Fruit fly (Drosophila melanogaster) whole organism, embryonic: ENCODE results near the gene Pex5.

Source experiments
- CG12155 ChIP-seq: fragments of 200-800 bp; sonication (Bioruptor generic); optimal IDR thresholded peaks from 3 replicates; lab custom pipeline; 2016; ENCODE audit warnings: missing biosample characterization, missing genetic modification characterization
- CG12659 ChIP-seq: fragments of 200-800 bp; sonication (Bioruptor generic); optimal IDR thresholded peaks from 3 replicates; lab custom pipeline; 2017; ENCODE audit warnings: mild to moderate bottlenecking, missing biosample characterization, missing genetic modification reagents, missing genetic modification characterization
- CG14965 ChIP-seq: fragments of 200-800 bp; sonication (Bioruptor generic); optimal IDR thresholded peaks from 2 replicates; lab custom pipeline; 2016; ENCODE audit warnings: missing biosample characterization, missing genetic modification characterization, borderline replicate concordance
- CG18011 ChIP-seq: fragments of 200-800 bp; sonication (Bioruptor generic); optimal IDR thresholded peaks from 2 replicates; lab custom pipeline; 2017; ENCODE audit warnings: missing biosample characterization, missing genetic modification characterization, mild to moderate bottlenecking, moderate library complexity, missing genotype
- CG18619 ChIP-seq: fragments of 200-800 bp; sonication (Bioruptor generic); optimal IDR thresholded peaks from 3 replicates; lab custom pipeline; 2017; ENCODE audit warnings: missing biosample characterization, mild to moderate bottlenecking, missing genetic modification characterization
- CG2199 ChIP-seq: fragments of 200-800 bp; sonication (Bioruptor generic); IDR thresholded peaks from 3 replicates; pipeline ENCODE4 v1.3.6; 2022; ENCODE audit warnings: missing biosample characterization, missing genetic modification characterization
- CG32767 ChIP-seq: fragments of 200-800 bp; sonication (Bioruptor generic); IDR thresholded peaks from 2 replicates; pipeline ENCODE4 v1.3.6; 2022; ENCODE audit warnings: missing biosample characterization, missing genetic modification characterization
- CG4730 ChIP-seq: fragments of 200-800 bp; sonication (Bioruptor generic); IDR thresholded peaks from 2 replicates; pipeline ENCODE4 v1.3.6; 2022; ENCODE audit warnings: missing biosample characterization, missing genetic modification characterization
- CG5953 ChIP-seq: fragments of 200-800 bp; sonication (Bioruptor generic); IDR thresholded peaks from 2 replicates; pipeline ENCODE4 v1.3.6; 2022; ENCODE audit warnings: missing biosample characterization, missing genetic modification characterization
- CG6254 ChIP-seq: fragments of 200-800 bp; sonication (Bioruptor generic); optimal IDR thresholded peaks from 3 replicates; lab custom pipeline; 2017; ENCODE audit warnings: mild to moderate bottlenecking, missing biosample characterization, missing genetic modification reagents, missing genetic modification characterization
- CG6791 ChIP-seq: fragments of 200-800 bp; sonication (Bioruptor generic); IDR thresholded peaks from 3 replicates; pipeline ENCODE4 v1.3.6; 2022; ENCODE audit warnings: missing biosample characterization, missing genetic modification characterization; ENCODE audit not compliant: partially characterized antibody
- CG8089 ChIP-seq: fragments of 200-800 bp; sonication (Bioruptor generic); optimal IDR thresholded peaks from 3 replicates; lab custom pipeline; 2016; ENCODE audit warnings: missing biosample characterization, missing genetic modification characterization
- CG8478 ChIP-seq: fragments of >200 bp; optimal IDR thresholded peaks from 2 replicates; lab custom pipeline; 2018
- CG8944 ChIP-seq: fragments of 200-800 bp; sonication (Bioruptor generic); optimal IDR thresholded peaks from 3 replicates; lab custom pipeline; 2016; ENCODE audit warnings: missing biosample characterization, missing genetic modification characterization
- CTCF ChIP-seq: fragments of 200-800 bp; sonication (Bioruptor generic); optimal IDR thresholded peaks from 2 replicates; lab custom pipeline; 2017; ENCODE audit warnings: missing biosample characterization, mild to moderate bottlenecking, missing genetic modification characterization, moderate library complexity
- Chrac-16 ChIP-seq: fragments of 200-800 bp; sonication (Bioruptor generic); optimal IDR thresholded peaks from 3 replicates; lab custom pipeline; 2016; ENCODE audit warnings: missing biosample characterization, missing genetic modification characterization
- CkIIα-i1 ChIP-seq: fragments of 200-800 bp; sonication (Bioruptor generic); IDR thresholded peaks from 2 replicates; pipeline ENCODE4 v1.3.6; 2022; ENCODE audit warnings: missing biosample characterization, missing genetic modification characterization
- Dp ChIP-seq: fragments of 200-800 bp; sonication (Bioruptor generic); optimal IDR thresholded peaks from 2 replicates; lab custom pipeline; 2018; ENCODE audit warnings: missing biosample characterization, mild to moderate bottlenecking, missing genetic modification characterization, moderate library complexity
- E2f2 ChIP-seq: fragments of 200-800 bp; sonication (Bioruptor generic); IDR thresholded peaks from 2 replicates; pipeline ENCODE4 v1.3.6; 2022; ENCODE audit warnings: missing biosample characterization, missing genetic modification characterization
- Elba2 ChIP-seq: fragments of 200-800 bp; sonication (Bioruptor generic); optimal IDR thresholded peaks from 3 replicates; lab custom pipeline; 2016; ENCODE audit warnings: missing biosample characterization, missing genetic modification characterization
- HLH3B ChIP-seq: fragments of 200-800 bp; sonication (Bioruptor generic); IDR thresholded peaks from 2 replicates; pipeline ENCODE4 v1.3.6; 2022; ENCODE audit warnings: missing biosample characterization, missing genetic modification characterization
- HLH4C ChIP-seq: fragments of 200-800 bp; sonication (Bioruptor generic); IDR thresholded peaks from 3 replicates; pipeline ENCODE4 v1.3.6; 2022; ENCODE audit warnings: missing biosample characterization, missing genetic modification characterization; ENCODE audit not compliant: partially characterized antibody
- Hr78 ChIP-seq, 2 experiments: fragments of 200-800 bp in 1 of 2; fragments of >200 bp in 1 of 2; sonication (Bioruptor generic) in 1 of 2; optimal IDR thresholded peaks; 2 replicates each; lab custom pipeline; 2017 to 2019; ENCODE audit warnings: missing biosample characterization in 2 of 2, missing genetic modification characterization in 2 of 2, mild to moderate bottlenecking in 1 of 2, moderate library complexity in 1 of 2
- Rfx ChIP-seq: fragments of 200-800 bp; sonication (Bioruptor generic); IDR thresholded peaks from 2 replicates; pipeline ENCODE4 v1.3.6; 2022; ENCODE audit warnings: missing biosample characterization, missing genetic modification characterization
- Six4 ChIP-seq: fragments of 200-800 bp; sonication (Bioruptor generic); optimal IDR thresholded peaks from 2 replicates; lab custom pipeline; 2016; ENCODE audit warnings: missing biosample characterization, missing genetic modification characterization
- Sry-δ ChIP-seq: fragments of 200-800 bp; sonication (Bioruptor generic); optimal IDR thresholded peaks from 2 replicates; lab custom pipeline; 2016; ENCODE audit warnings: missing biosample characterization, missing genetic modification characterization
- ab ChIP-seq: fragments of 200-800 bp; sonication (Bioruptor generic); optimal IDR thresholded peaks from 2 replicates; lab custom pipeline; 2016; ENCODE audit warnings: missing biosample characterization, missing genetic modification characterization
- abd-A ChIP-seq: fragments of 200-800 bp; sonication (Bioruptor generic); optimal IDR thresholded peaks from 3 replicates; lab custom pipeline; 2019; ENCODE audit warnings: missing biosample characterization, mild to moderate bottlenecking, missing genetic modification characterization, moderate library complexity
- amos ChIP-seq: fragments of 200-800 bp; sonication (Bioruptor generic); IDR thresholded peaks from 2 replicates; pipeline ENCODE4 v1.3.6; 2022; ENCODE audit warnings: missing biosample characterization, missing genetic modification characterization; ENCODE audit not compliant: partially characterized antibody
- ara ChIP-seq: fragments of 200-800 bp; sonication (Bioruptor generic); IDR thresholded peaks from 2 replicates; pipeline ENCODE4 v1.3.6; 2022; ENCODE audit warnings: missing biosample characterization, missing genetic modification characterization
- bcd ChIP-seq: fragments of 200-800 bp; sonication (Bioruptor generic); optimal IDR thresholded peaks from 2 replicates; lab custom pipeline; 2017; ENCODE audit warnings: missing biosample characterization, mild to moderate bottlenecking, missing genetic modification characterization
- croc ChIP-seq: fragments of 200-800 bp; sonication (Bioruptor generic); conservative IDR thresholded peaks from 3 replicates; pipeline ENCODE4 v1.3.6; 2022; ENCODE audit warnings: missing biosample characterization, missing genetic modification characterization
- dmrt99B ChIP-seq: fragments of 200-800 bp; sonication (Bioruptor generic); optimal IDR thresholded peaks from 2 replicates; lab custom pipeline; 2018; ENCODE audit warnings: missing biosample characterization, mild to moderate bottlenecking, missing genetic modification characterization, moderate library complexity
- fd3F ChIP-seq: fragments of 200-800 bp; sonication (Bioruptor generic); optimal IDR thresholded peaks from 2 replicates; lab custom pipeline; 2018; ENCODE audit warnings: missing biosample characterization, mild to moderate bottlenecking, missing genetic modification characterization, moderate library complexity
- gfzf ChIP-seq: fragments of 200-800 bp; sonication (Bioruptor generic); optimal IDR thresholded peaks from 2 replicates; lab custom pipeline; 2016; ENCODE audit warnings: missing biosample characterization, mild to moderate bottlenecking, missing genetic modification characterization, moderate library complexity
- her ChIP-seq: fragments of 200-800 bp; sonication (Bioruptor generic); optimal IDR thresholded peaks from 2 replicates; lab custom pipeline; 2016; ENCODE audit warnings: missing biosample characterization, missing genetic modification characterization
- jigr1 ChIP-seq: fragments of 200-800 bp; sonication (Bioruptor generic); IDR thresholded peaks from 3 replicates; pipeline ENCODE4 v1.3.6; 2022; ENCODE audit warnings: missing biosample characterization, missing genetic modification characterization
- jing ChIP-seq: fragments of 200-800 bp; sonication (Bioruptor generic); optimal IDR thresholded peaks from 2 replicates; lab custom pipeline; 2018; ENCODE audit warnings: missing biosample characterization, mild to moderate bottlenecking, missing genetic modification characterization
- pita ChIP-seq: fragments of 200-800 bp; sonication (Bioruptor generic); optimal IDR thresholded peaks from 2 replicates; lab custom pipeline; 2017; ENCODE audit warnings: missing biosample characterization, mild to moderate bottlenecking, missing genetic modification characterization
- pzg ChIP-seq: fragments of 200-800 bp; sonication (Bioruptor generic); optimal IDR thresholded peaks from 3 replicates; lab custom pipeline; 2018; ENCODE audit warnings: missing biosample characterization, mild to moderate bottlenecking, missing genetic modification characterization, moderate library complexity
- row ChIP-seq: fragments of 200-800 bp; sonication (Bioruptor generic); IDR thresholded peaks from 3 replicates; pipeline ENCODE4 v1.3.6; 2022; ENCODE audit warnings: missing biosample characterization, missing genetic modification characterization
- sd ChIP-seq: fragments of 200-800 bp; sonication (Bioruptor generic); optimal IDR thresholded peaks from 3 replicates; lab custom pipeline; 2018; ENCODE audit warnings: missing biosample characterization, mild to moderate bottlenecking, missing genetic modification characterization, moderate library complexity
- zfh2 ChIP-seq: fragments of 200-800 bp; sonication (Bioruptor generic); optimal IDR thresholded peaks from 2 replicates; lab custom pipeline; 2016; ENCODE audit warnings: missing biosample characterization, missing genetic modification characterization

Gene Pex5

DNA sequence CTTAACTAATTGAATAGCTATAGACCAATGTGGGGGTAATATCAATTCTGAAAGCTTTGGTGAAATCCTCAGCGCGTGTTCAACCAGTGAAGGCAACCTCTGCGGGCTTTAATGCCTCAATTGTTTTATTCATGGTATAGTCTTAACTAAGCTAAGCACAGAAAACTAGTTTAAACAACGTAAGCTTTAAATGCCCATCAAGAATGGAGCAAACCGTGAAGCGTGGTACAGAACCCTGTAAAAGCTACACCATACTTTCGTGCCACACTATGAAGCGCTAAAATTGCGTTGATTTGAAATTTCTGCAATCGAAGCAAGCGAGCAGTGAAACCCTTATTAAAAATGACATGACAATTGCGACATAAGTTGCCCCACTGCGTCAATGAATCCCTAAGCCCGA is 47.8 kb downstream of the Pex5 start (continued):
- no peak for TF ChIP-seq CkIIα-i1 (GFP tag; lab: Robert Waterston, UW)
- TF ChIP-seq her (GFP tag; lab: Kevin White, UChicago), result no peak
- no peak for TF ChIP-seq CG12659 (GFP tag; lab: Kevin White, UChicago)
- no peak for TF ChIP-seq jing (GFP tag; lab: Kevin White, UChicago)
- TF ChIP-seq CG6254 (GFP tag; lab: Kevin White, UChicago), result no peak
- no peak for TF ChIP-seq CG14965 (GFP tag; lab: Kevin White, UChicago)
- no peak for TF ChIP-seq bcd (GFP tag; lab: Kevin White, UChicago)
- no peak for TF ChIP-seq zfh2 (GFP tag; lab: Kevin White, UChicago)
- TF ChIP-seq CG6791 (GFP tag; lab: Robert Waterston, UW), result no peak
- TF ChIP-seq fd3F (GFP tag; lab: Kevin White, UChicago), result no peak
- no peak for TF ChIP-seq CG5953 (GFP tag; lab: Robert Waterston, UW)
- no peak for TF ChIP-seq CG32767 (GFP tag; lab: Robert Waterston, UW)
- peak; percentile 30 for TF ChIP-seq gfzf (GFP tag; lab: Kevin White, UChicago)
- no peak for TF ChIP-seq HLH3B
- no peak for TF ChIP-seq CG4730 (GFP tag; lab: Robert Waterston, UW)
- TF ChIP-seq croc (GFP tag; lab: Robert Waterston, UW), result no peak
- no peak for TF ChIP-seq CG8478
- TF ChIP-seq Rfx (GFP tag; lab: Robert Waterston, UW), result no peak
- peak; percentile 17 for TF ChIP-seq pita (GFP tag; lab: Kevin White, UChicago)
- no peak for TF ChIP-seq HLH4C (GFP tag; lab: Robert Waterston, UW)
- no peak for TF ChIP-seq ab (GFP tag; lab: Kevin White, UChicago)
- TF ChIP-seq CG18619 (GFP tag; lab: Kevin White, UChicago), result no peak
- TF ChIP-seq CG18011 (GFP tag; lab: Kevin White, UChicago), result no peak
- TF ChIP-seq jigr1, result no peak
- TF ChIP-seq Hr78 (GFP tag; optimal IDR thresholded peaks at IDR 0.05; lab: Kevin White, UChicago), result no peak
- TF ChIP-seq dmrt99B (tag; lab: Kevin White, UChicago), result no peak
- TF ChIP-seq CG2199 (GFP tag; lab: Robert Waterston, UW), result no peak
- TF ChIP-seq CG12155 (GFP tag; lab: Kevin White, UChicago), result no peak
- no peak for TF ChIP-seq CG8944
- no peak for TF ChIP-seq CG8089 (GFP tag; lab: Kevin White, UChicago)
- TF ChIP-seq CTCF, result peak; percentile 51
- TF ChIP-seq pzg (GFP tag; lab: Kevin White, UChicago), result peak; percentile 24
- TF ChIP-seq Six4, result no peak
- peak; percentile 68 for TF ChIP-seq E2f2 (GFP tag; lab: Robert Waterston, UW)
- no peak for TF ChIP-seq sd (tag; lab: Kevin White, UChicago)
- no peak for TF ChIP-seq amos (GFP tag; lab: Robert Waterston, UW)
- peak; percentile 59 for TF ChIP-seq Dp
- TF ChIP-seq ara (GFP tag; lab: Robert Waterston, UW), result no peak

DNA sequence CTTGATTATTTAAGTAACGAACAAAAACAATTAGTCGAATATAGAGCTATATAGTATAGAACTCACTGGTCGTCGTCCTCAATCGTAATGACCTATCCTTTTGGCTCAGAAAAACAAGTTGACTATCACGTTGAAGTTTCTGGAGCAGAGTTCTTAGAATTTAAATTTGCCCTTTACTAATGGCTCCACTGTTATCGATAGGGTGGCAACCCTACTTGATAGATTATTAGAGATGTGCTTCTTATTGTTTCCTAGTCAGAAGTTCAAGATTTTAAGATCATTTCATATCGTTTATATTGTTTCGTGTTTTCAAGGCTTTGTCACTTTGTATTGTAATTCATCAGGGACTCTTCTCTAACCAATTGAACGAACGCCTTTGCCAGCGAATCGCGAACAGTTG is 48.6 kb downstream of the Pex5 start, which contains the start of gene CG14810:
CG14810 (minus strand) TSS at position 101 of the 400 bp plus-strand sequence.
- TF ChIP-seq row (GFP tag; lab: Robert Waterston, UW), result no peak
- no peak for TF ChIP-seq Elba2
- no peak for TF ChIP-seq abd-A (tag; lab: Kevin White, UChicago)
- TF ChIP-seq Sry-δ (GFP tag; lab: Kevin White, UChicago), result peak; percentile 12
- TF ChIP-seq Chrac-16, result no peak
